Worm (Caenorhabditis elegans) whole organism, mixed stage, embryonic: ENCODE data around the gene E02C12.19.

ENCODE experiments used
- elt-1 ChIP-seq: sonication (generic microtip); optimal IDR thresholded peaks from 2 replicates; lab custom pipeline; 2017; ENCODE audit warnings: missing genetic modification characterization, mild to moderate bottlenecking, missing compliant biosample characterization, antibody characterized with exemption, moderate library complexity, borderline replicate concordance; ENCODE audit not compliant: insufficient read depth
- elt-3 ChIP-seq: fragments of 150-350 bp; optimal IDR thresholded peaks from 2 replicates; lab custom pipeline; 2014; ENCODE audit warnings: missing biosample characterization, missing genetic modification characterization
- lin-13 ChIP-seq: fragments of 150-350 bp; optimal IDR thresholded peaks from 2 replicates; lab custom pipeline; 2014; ENCODE audit warnings: missing biosample characterization, missing genetic modification characterization
- lsy-2 ChIP-seq: fragments of 150-350 bp; optimal IDR thresholded peaks from 2 replicates; lab custom pipeline; 2014; ENCODE audit warnings: missing biosample characterization, missing genetic modification characterization
- mep-1 ChIP-seq: fragments of 150-350 bp; optimal IDR thresholded peaks from 2 replicates; lab custom pipeline; 2017; ENCODE audit warnings: missing biosample characterization, missing genetic modification reagents, missing genetic modification characterization, inconsistent platforms
- nhr-237 ChIP-seq: fragments of 150-350 bp; optimal IDR thresholded peaks from 2 replicates; lab custom pipeline; 2014; ENCODE audit warnings: missing biosample characterization, missing genetic modification characterization
- nhr-76 ChIP-seq: sonication (generic microtip); optimal IDR thresholded peaks from 2 replicates; lab custom pipeline; 2017; ENCODE audit warnings: missing biosample characterization, missing genetic modification characterization
- sem-2 ChIP-seq: fragments of 200-800 bp; sonication (Bioruptor generic); optimal IDR thresholded peaks from 2 replicates; lab custom pipeline; 2018; ENCODE audit warnings: mild to moderate bottlenecking, missing genetic modification characterization, missing compliant biosample characterization
- snpc-4 ChIP-seq: fragments of 150-350 bp; optimal IDR thresholded peaks from 2 replicates; lab custom pipeline; 2014; ENCODE audit warnings: missing biosample characterization, missing genetic modification characterization
- unc-62 ChIP-seq: fragments of 150-350 bp; optimal IDR thresholded peaks from 2 replicates; lab custom pipeline; 2014; ENCODE audit warnings: missing biosample characterization, missing genetic modification reagents, missing genetic modification characterization

- no peak for TF ChIP-seq mep-1 (tag; lab: Kevin White, UChicago)
- TF ChIP-seq elt-3 (tag; lab: Kevin White, UChicago): no peak
- TF ChIP-seq unc-62 (GFP tag; lab: Kevin White, UChicago): no peak
- no peak for TF ChIP-seq lin-13 (tag; lab: Kevin White, UChicago)
- no peak for TF ChIP-seq elt-1 (tag; lab: Kevin White, UChicago)
- TF ChIP-seq lsy-2: no peak
- TF ChIP-seq nhr-237 (tag; lab: Kevin White, UChicago): no peak
- no peak for TF ChIP-seq nhr-76 (tag; lab: Kevin White, UChicago)
- no peak for TF ChIP-seq snpc-4 (tag; lab: Kevin White, UChicago)
- TF ChIP-seq sem-2 (GFP tag; lab: Kevin White, UChicago): no peak
Observed at ce11 chrV:9375378-9375777, 939 bp downstream of the E02C12.19 start, which contains the start of gene E02C12.9.
